Worm (Caenorhabditis elegans) whole organism, midembryonic: ENCODE measurements around the gene F46H6.5.

ENCODE experiments used
- T22C8.4 ChIP-seq: fragments of 200-800 bp; sonication (Bioruptor generic); IDR thresholded peaks from 2 replicates; pipeline ENCODE4 v1.3.6; 2022; ENCODE audit warnings: missing genetic modification characterization, missing compliant biosample characterization
- cog-1 ChIP-seq: sonication (generic microtip); optimal IDR thresholded peaks from 2 replicates; lab custom pipeline; 2016; ENCODE audit warnings: missing genetic modification characterization, missing compliant biosample characterization
- flt-1 ChIP-seq: fragments of 200-800 bp; sonication (Bioruptor generic); IDR thresholded peaks from 2 replicates; pipeline ENCODE4 v1.3.6; 2022; ENCODE audit warnings: missing genetic modification characterization, missing compliant biosample characterization
- klf-2 ChIP-seq: fragments of 200-800 bp; sonication (Bioruptor generic); conservative IDR thresholded peaks from 2 replicates; pipeline ENCODE4 v1.3.6; 2022; ENCODE audit warnings: missing genetic modification reagents, missing genetic modification characterization, missing compliant biosample characterization
- med-1 ChIP-seq: sonication (generic microtip); optimal IDR thresholded peaks from 2 replicates; lab custom pipeline; 2017; ENCODE audit warnings: missing genetic modification characterization, mild to moderate bottlenecking, missing compliant biosample characterization, antibody characterized with exemption, missing genetic modification reagents; ENCODE audit not compliant: insufficient read depth
- tab-1 ChIP-seq: fragments of 200-800 bp; sonication (Bioruptor generic); IDR thresholded peaks from 2 replicates; pipeline ENCODE4 v1.3.6; 2022; ENCODE audit warnings: missing genetic modification characterization, missing compliant biosample characterization
- ztf-23 ChIP-seq: fragments of 200-800 bp; sonication (Bioruptor generic); IDR thresholded peaks from 2 replicates; pipeline ENCODE4 v1.3.6; 2022; ENCODE audit warnings: missing genetic modification reagents, missing genetic modification characterization, missing compliant biosample characterization

ce11 chrX:4530426-4531044, 38.5 kb upstream of the F46H6.5 start:
- no peak for TF ChIP-seq ztf-23 (GFP tag; lab: Robert Waterston, UW)
- no peak for TF ChIP-seq klf-2 (GFP tag; lab: Robert Waterston, UW)
- no peak for TF ChIP-seq med-1 (GFP tag; lab: Kevin White, UChicago)
- TF ChIP-seq T22C8.4, result no peak
- TF ChIP-seq flt-1 (GFP tag; lab: Robert Waterston, UW), result no peak
- no peak for TF ChIP-seq tab-1 (GFP tag; lab: Robert Waterston, UW)
- no peak for TF ChIP-seq cog-1
